Worm (Caenorhabditis elegans) whole organism, L1 larva: ENCODE measurements around the gene C23H3.2.

Source experiments
- C04F5.9 ChIP-seq: sonication (generic microtip); optimal IDR thresholded peaks from 2 replicates; lab custom pipeline; 2016; ENCODE audit warnings: missing genetic modification characterization, missing compliant biosample characterization
- F16B12.6 ChIP-seq: fragments of 150-350 bp; optimal IDR thresholded peaks from 2 replicates; lab custom pipeline; 2014; ENCODE audit warnings: missing biosample characterization, missing genetic modification characterization
- aha-1 ChIP-seq: fragments of 150-350 bp; optimal IDR thresholded peaks from 2 replicates; lab custom pipeline; 2014; ENCODE audit warnings: missing biosample characterization, missing genetic modification characterization
- aly-2 ChIP-seq: fragments of 150-350 bp; optimal IDR thresholded peaks from 2 replicates; lab custom pipeline; 2014; ENCODE audit warnings: missing biosample characterization, missing genetic modification characterization
- ceh-63 ChIP-seq: fragments of 200-800 bp; sonication (Bioruptor generic); optimal IDR thresholded peaks from 2 replicates; lab custom pipeline; 2018; ENCODE audit warnings: mild to moderate bottlenecking, missing genetic modification characterization, missing compliant biosample characterization
- ceh-8 ChIP-seq: fragments of 200-800 bp; sonication (Bioruptor generic); optimal IDR thresholded peaks from 2 replicates; lab custom pipeline; 2018; ENCODE audit warnings: mild to moderate bottlenecking, missing genetic modification characterization, moderate library complexity, missing compliant biosample characterization
- ceh-82 ChIP-seq, 3 experiments: fragments of 150-350 bp in 1 of 3; sonication (generic microtip) in 2 of 3; optimal IDR thresholded peaks; 2 replicates each; lab custom pipeline; 2014 to 2017; ENCODE audit warnings: missing biosample characterization in 3 of 3, missing genetic modification characterization in 3 of 3
- dpl-1 ChIP-seq, 3 experiments: fragments of 150-350 bp in 2 of 3; sonication (generic microtip) in 1 of 3; optimal IDR thresholded peaks; 2 replicates each; lab custom pipeline; 2014 to 2017; ENCODE audit warnings: missing biosample characterization in 3 of 3, missing genetic modification characterization in 3 of 3, missing genetic modification reagents in 3 of 3
- dsc-1 ChIP-seq: sonication (generic microtip); optimal IDR thresholded peaks from 2 replicates; lab custom pipeline; 2016; ENCODE audit warnings: mild to moderate bottlenecking, missing genetic modification characterization, missing compliant biosample characterization
- egl-27 ChIP-seq, 2 experiments: fragments of 150-350 bp in 1 of 2; sonication (generic microtip); optimal IDR thresholded peaks; 3 replicates each; lab custom pipeline; 2017 to 2018; ENCODE audit warnings: missing biosample characterization in 2 of 2, missing genetic modification characterization in 2 of 2, missing genetic modification reagents in 2 of 2
- elt-2 ChIP-seq: sonication (generic microtip); optimal IDR thresholded peaks from 2 replicates; lab custom pipeline; 2016; ENCODE audit warnings: missing genetic modification characterization, mild to moderate bottlenecking, inconsistent platforms, missing compliant biosample characterization, missing genetic modification reagents
- elt-3 ChIP-seq, 6 experiments: fragments of 150-350 bp in 1 of 6; sonication (generic microtip); optimal IDR thresholded peaks; 2 replicates each; lab custom pipeline; 2017 to 2018; ENCODE audit warnings: missing biosample characterization in 6 of 6, missing genetic modification characterization in 6 of 6, inconsistent platforms in 1 of 6
- fkh-4 ChIP-seq: sonication (generic microtip); optimal IDR thresholded peaks from 2 replicates; lab custom pipeline; 2016; ENCODE audit warnings: missing compliant biosample characterization, missing genetic modification characterization, borderline replicate concordance
- fos-1 ChIP-seq: fragments of 150-350 bp; optimal IDR thresholded peaks from 2 replicates; lab custom pipeline; 2014; ENCODE audit warnings: missing biosample characterization, missing genetic modification characterization
- hlh-4 ChIP-seq: sonication (generic microtip); optimal IDR thresholded peaks from 2 replicates; lab custom pipeline; 2016; ENCODE audit warnings: mild to moderate bottlenecking, missing genetic modification characterization, missing compliant biosample characterization
- irx-1 ChIP-seq: sonication (generic microtip); optimal IDR thresholded peaks from 2 replicates; lab custom pipeline; 2016; ENCODE audit warnings: missing genetic modification characterization, missing compliant biosample characterization
- isw-1 ChIP-seq: fragments of 200-800 bp; sonication (Bioruptor generic); IDR thresholded peaks from 2 replicates; pipeline ENCODE4 v1.3.6; 2022; ENCODE audit warnings: missing genetic modification characterization, missing compliant biosample characterization
- jun-1 ChIP-seq: fragments of 150-350 bp; optimal IDR thresholded peaks from 2 replicates; lab custom pipeline; 2014; ENCODE audit warnings: missing biosample characterization, missing genetic modification reagents, missing genetic modification characterization
- lin-15B ChIP-seq: fragments of 150-350 bp; sonication (generic microtip); optimal IDR thresholded peaks from 3 replicates; lab custom pipeline; 2014; ENCODE audit warnings: missing biosample characterization, missing genetic modification characterization
- lin-35 ChIP-seq, 2 experiments: fragments of 150-350 bp; optimal IDR thresholded peaks; 2 replicates each; lab custom pipeline; 2014; ENCODE audit warnings: missing biosample characterization in 2 of 2, missing genetic modification characterization in 2 of 2, missing genetic modification reagents in 2 of 2
- lsy-2 ChIP-seq, 2 experiments: fragments of 150-350 bp; optimal IDR thresholded peaks; 2 replicates each; lab custom pipeline; 2014; ENCODE audit warnings: missing biosample characterization in 2 of 2, missing genetic modification characterization in 2 of 2
- mdl-1 ChIP-seq, 2 experiments: fragments of 150-350 bp; optimal IDR thresholded peaks; 2 replicates each; lab custom pipeline; 2014 to 2017; ENCODE audit warnings: missing biosample characterization in 2 of 2, missing genetic modification characterization in 2 of 2, inconsistent platforms in 1 of 2
- mep-1 ChIP-seq: fragments of 150-350 bp; optimal IDR thresholded peaks from 2 replicates; lab custom pipeline; 2014; ENCODE audit warnings: missing biosample characterization, missing genetic modification characterization
- nhr-11 ChIP-seq: fragments of 150-350 bp; optimal IDR thresholded peaks from 2 replicates; lab custom pipeline; 2014; ENCODE audit warnings: missing biosample characterization, missing genetic modification characterization
- nhr-12 ChIP-seq: sonication (generic microtip); optimal IDR thresholded peaks from 2 replicates; lab custom pipeline; 2017; ENCODE audit warnings: missing biosample characterization, missing genetic modification characterization
- nhr-20 ChIP-seq: sonication (generic microtip); optimal IDR thresholded peaks from 2 replicates; lab custom pipeline; 2016; ENCODE audit warnings: mild to moderate bottlenecking, missing genetic modification characterization, missing compliant biosample characterization
- nhr-28 ChIP-seq: fragments of 150-350 bp; optimal IDR thresholded peaks from 2 replicates; lab custom pipeline; 2014; ENCODE audit warnings: missing biosample characterization, missing genetic modification characterization
- nhr-71 ChIP-seq: sonication (generic microtip); optimal IDR thresholded peaks from 2 replicates; lab custom pipeline; 2016; ENCODE audit warnings: mild to moderate bottlenecking, missing genetic modification characterization, moderate library complexity, missing compliant biosample characterization
- nhr-76 ChIP-seq: sonication (generic microtip); optimal IDR thresholded peaks from 2 replicates; lab custom pipeline; 2017; ENCODE audit warnings: missing biosample characterization, missing genetic modification characterization
- nhr-85 ChIP-seq: sonication (generic microtip); peaks from one replicate; lab custom pipeline; 2016; ENCODE audit warnings: missing genetic modification characterization, inconsistent platforms, missing compliant biosample characterization
- pag-3 ChIP-seq: sonication (generic microtip); optimal IDR thresholded peaks from 2 replicates; lab custom pipeline; 2017; ENCODE audit warnings: missing genetic modification characterization, mild to moderate bottlenecking, missing compliant biosample characterization, antibody characterized with exemption, borderline replicate concordance; ENCODE audit not compliant: insufficient read depth
- pqm-1 ChIP-seq: sonication (generic microtip); optimal IDR thresholded peaks from 3 replicates; lab custom pipeline; 2017; ENCODE audit warnings: missing biosample characterization, missing genetic modification characterization
- sptf-1 ChIP-seq: fragments of 150-350 bp; optimal IDR thresholded peaks from 2 replicates; lab custom pipeline; 2014; ENCODE audit warnings: missing biosample characterization, missing genetic modification characterization
- sup-37 ChIP-seq: fragments of 200-800 bp; sonication (Bioruptor generic); optimal IDR thresholded peaks from 2 replicates; lab custom pipeline; 2018; ENCODE audit warnings: mild to moderate bottlenecking, missing genetic modification characterization, missing compliant biosample characterization
- swsn-7 ChIP-seq: sonication (generic microtip); optimal IDR thresholded peaks from 2 replicates; lab custom pipeline; 2016; ENCODE audit warnings: missing genetic modification characterization, missing compliant biosample characterization
- tbx-2 ChIP-seq: sonication (generic microtip); optimal IDR thresholded peaks from 2 replicates; lab custom pipeline; 2016; ENCODE audit warnings: missing genetic modification characterization, missing compliant biosample characterization
- unc-130 ChIP-seq: fragments of 150-350 bp; optimal IDR thresholded peaks from 2 replicates; lab custom pipeline; 2017; ENCODE audit warnings: missing biosample characterization, missing genetic modification characterization, inconsistent platforms
- unc-86 ChIP-seq: sonication (generic microtip); optimal IDR thresholded peaks from 2 replicates; lab custom pipeline; 2016; ENCODE audit warnings: missing genetic modification characterization, missing compliant biosample characterization
- vab-15 ChIP-seq: sonication (generic microtip); optimal IDR thresholded peaks from 2 replicates; lab custom pipeline; 2017; ENCODE audit warnings: missing genotype, mild to moderate bottlenecking, missing genetic modification characterization, missing compliant biosample characterization
- xbp-1 ChIP-seq: sonication (generic microtip); optimal IDR thresholded peaks from 2 replicates; lab custom pipeline; 2016; ENCODE audit warnings: missing genetic modification characterization, missing compliant biosample characterization
- ztf-11 ChIP-seq, 2 experiments: sonication (generic microtip); optimal IDR thresholded peaks; 2 replicates each; lab custom pipeline; 2016 to 2017; ENCODE audit warnings: missing genetic modification characterization in 2 of 2, missing biosample characterization in 1 of 2, missing compliant biosample characterization in 1 of 2
- ztf-4 ChIP-seq: fragments of 150-350 bp; optimal IDR thresholded peaks from 2 replicates; lab custom pipeline; 2014; ENCODE audit warnings: missing biosample characterization, missing genetic modification characterization

Gene C23H3.2

DNA sequence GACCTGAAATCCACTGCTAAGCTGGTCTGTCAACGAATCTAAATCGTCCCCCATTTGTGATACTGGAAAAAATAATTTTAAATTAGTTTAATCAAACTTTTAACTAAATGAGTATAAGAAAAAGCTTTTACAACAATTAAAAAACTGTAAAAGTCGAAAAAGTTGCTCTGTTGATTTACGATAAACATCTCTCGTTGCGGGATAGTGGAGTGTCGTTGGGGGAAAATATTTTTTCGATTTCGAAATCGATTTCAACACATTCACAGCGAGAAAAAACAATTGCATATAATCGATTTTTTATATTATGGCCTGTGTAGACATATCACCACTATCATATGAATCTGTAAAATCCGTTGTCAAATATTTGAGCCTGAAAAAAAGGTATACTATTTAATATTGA, 29.6 kb upstream of the C23H3.2 start, which contains the start of the genes F23F1.5 and fbxc-54 (continued):
- TF ChIP-seq irx-1 (tag; lab: Kevin White, UChicago): no peak

DNA sequence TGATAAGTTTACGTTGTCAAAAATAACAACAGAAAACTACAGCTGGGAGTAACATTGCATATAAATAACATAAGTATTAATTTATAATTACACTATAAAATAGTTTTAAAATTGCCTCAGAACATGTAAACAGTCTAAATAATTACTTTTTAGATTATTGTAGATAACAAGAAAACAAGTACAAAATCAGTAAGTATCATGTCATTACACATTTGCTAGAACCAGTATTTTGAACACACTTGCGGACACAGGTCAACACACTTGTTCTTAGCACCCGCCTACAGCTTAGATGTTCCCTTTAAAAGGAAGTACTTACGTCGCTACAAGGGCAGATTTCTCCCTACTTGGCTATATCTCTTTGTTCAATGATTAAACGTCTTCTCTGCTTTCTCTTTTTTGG, 27.2 kb upstream of the C23H3.2 start, which contains the start of gene F23F1.2:
F23F1.2 (plus strand) TSS at position 301 of the 400 bp plus-strand sequence.
- TF ChIP-seq tbx-2 (tag; lab: Kevin White, UChicago): no peak
- no peak for TF ChIP-seq elt-3 (tag; optimal IDR thresholded peaks at IDR 0.05; lab: Kevin White, UChicago)
- no peak for TF ChIP-seq sup-37
- TF ChIP-seq dsc-1: no peak
- no peak for TF ChIP-seq elt-2 (tag; lab: Kevin White, UChicago)
- no peak for TF ChIP-seq C04F5.9 (tag; lab: Kevin White, UChicago)
- TF ChIP-seq nhr-20 (tag; lab: Kevin White, UChicago): no peak
- TF ChIP-seq jun-1 (tag; lab: Kevin White, UChicago): no peak
- no peak for TF ChIP-seq lin-15B
- TF ChIP-seq ceh-63 (GFP tag; lab: Kevin White, UChicago): no peak
- no peak for TF ChIP-seq pqm-1
- no peak for TF ChIP-seq hlh-4 (tag; lab: Kevin White, UChicago)
- TF ChIP-seq nhr-12: no peak
- TF ChIP-seq vab-15 (tag; lab: Kevin White, UChicago): no peak

DNA sequence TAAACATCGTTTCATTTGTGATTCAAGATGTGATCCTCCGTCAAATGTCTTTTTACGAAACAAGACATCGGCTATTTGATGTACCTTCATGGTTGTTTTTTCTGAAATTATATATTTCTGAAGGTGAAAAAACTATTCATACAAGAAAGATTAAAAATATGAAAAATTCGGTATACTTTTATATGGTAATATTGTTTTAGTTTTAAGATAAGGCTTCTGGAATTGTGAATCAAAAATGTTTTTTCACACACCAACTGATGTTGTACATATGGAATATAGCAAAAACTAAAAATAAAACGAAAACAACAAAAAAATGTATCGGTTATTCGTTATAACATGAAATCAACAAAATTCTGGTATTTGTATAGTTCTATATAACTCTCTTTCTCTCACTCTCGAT, 23.9 kb upstream of the C23H3.2 start, which contains the start of gene F23F1.6:
F23F1.6 (minus strand) TSS at position 101 of the 400 bp plus-strand sequence.
- no peak for TF ChIP-seq nhr-76 (tag; lab: Kevin White, UChicago)
- no peak for TF ChIP-seq ceh-8
- no peak for TF ChIP-seq nhr-11
- TF ChIP-seq ceh-82 (tag; optimal IDR thresholded peaks at IDR 0.05; lab: Kevin White, UChicago): no peak
- TF ChIP-seq nhr-71 (tag; lab: Kevin White, UChicago): no peak
- no peak for TF ChIP-seq isw-1 (GFP tag; lab: Robert Waterston, UW)
- no peak for TF ChIP-seq sptf-1 (tag; lab: Kevin White, UChicago)
- no peak for TF ChIP-seq lin-35 (GFP tag; optimal IDR thresholded peaks at IDR 0.05; lab: Kevin White, UChicago)
- TF ChIP-seq dpl-1 (GFP tag; optimal IDR thresholded peaks at IDR 0.05; lab: Kevin White, UChicago): no peak
- TF ChIP-seq swsn-7 (tag; lab: Kevin White, UChicago): no peak
- no peak for TF ChIP-seq unc-86 (tag; lab: Kevin White, UChicago)
- TF ChIP-seq fkh-4: no peak
- TF ChIP-seq irx-1 (tag; lab: Kevin White, UChicago): no peak
- TF ChIP-seq, all 84 proteins: peak for 0

DNA sequence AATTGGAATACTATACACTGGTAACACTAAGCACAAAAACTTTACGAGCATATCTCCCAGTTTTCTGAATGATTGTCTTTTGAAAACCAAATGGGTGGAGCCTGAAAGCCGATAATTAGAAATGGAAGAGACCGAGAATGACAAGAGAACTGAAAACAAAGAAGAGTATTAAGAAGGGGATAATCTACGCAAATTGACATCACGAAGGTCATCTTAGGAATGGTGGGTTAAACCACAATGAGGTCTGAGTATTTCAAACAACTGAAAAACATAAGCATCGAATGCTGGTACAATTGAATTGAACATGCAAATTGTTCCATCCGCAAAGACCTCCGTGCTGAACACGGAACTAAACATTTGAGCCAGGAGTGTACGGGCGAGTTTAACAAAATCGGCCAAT, 21.7 kb upstream of the C23H3.2 start, which contains the start of gene spp-24:
spp-24 (minus strand) TSS at position 101 of the 400 bp plus-strand sequence.
- TF ChIP-seq nhr-85 (tag; lab: Kevin White, UChicago) (peak; percentile 61), egl-27 (tag; optimal IDR thresholded peaks at IDR 0.05; lab: Kevin White, UChicago) (no peak), nhr-11 (no peak)
- TF ChIP-seq, all 84 proteins: peak for 1

DNA sequence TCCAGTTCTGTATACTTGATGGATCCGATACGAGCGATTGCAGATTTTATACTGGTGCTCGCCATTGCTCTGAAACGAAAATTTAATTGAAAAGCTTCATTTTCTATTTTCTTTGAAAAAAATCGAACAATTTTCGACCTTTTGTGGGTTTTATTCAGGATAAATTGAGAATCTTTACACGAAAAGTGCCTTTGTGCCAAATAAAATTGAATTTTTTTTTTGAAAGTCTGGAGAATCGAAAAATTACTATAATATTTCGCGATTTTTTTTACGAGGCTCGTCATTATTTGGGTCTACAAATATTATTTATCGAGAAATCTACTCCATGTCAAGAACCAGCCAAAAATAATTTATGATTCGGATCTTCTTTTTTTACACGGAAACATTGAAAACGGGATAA, 19.2 kb upstream of the C23H3.2 start, which contains the start of gene F23F1.10:
F23F1.10 (minus strand) TSS at position 69 of the 400 bp plus-strand sequence.
- TF ChIP-seq ceh-82 (tag; optimal IDR thresholded peaks at IDR 0.05; lab: Kevin White, UChicago) (no peak), aly-2 (tag; lab: Kevin White, UChicago) (peak; percentile 48), mdl-1 (tag; optimal IDR thresholded peaks at IDR 0.05; lab: Kevin White, UChicago) (no peak), elt-2 (tag; lab: Kevin White, UChicago) (no peak)
- TF ChIP-seq, all 84 proteins: peak for 1

DNA sequence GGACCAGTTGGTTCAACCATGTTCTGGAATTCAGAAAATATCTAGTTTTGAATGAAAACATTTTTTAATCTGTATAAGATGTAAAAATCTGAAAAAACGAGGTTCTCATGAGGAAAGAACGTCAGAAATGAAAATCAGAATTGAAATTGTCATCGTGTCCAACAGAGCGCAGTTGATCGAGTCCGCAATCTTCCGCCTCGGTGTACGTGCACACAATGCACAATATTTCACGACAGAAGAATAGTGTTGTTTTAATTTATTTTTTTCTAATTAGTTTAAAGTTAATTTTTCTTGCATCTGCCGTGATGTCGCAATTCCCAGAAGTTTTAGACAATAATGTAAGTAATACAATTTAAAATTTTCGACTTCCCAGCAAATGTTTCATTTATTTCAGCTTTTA, 17.5 kb upstream of the C23H3.2 start, which contains the start of gene nfyc-1:
nfyc-1 (plus strand) TSS at position 268 of the 400 bp plus-strand sequence.
- TF ChIP-seq C04F5.9 (tag; lab: Kevin White, UChicago) (peak; percentile 21), sup-37 (no peak), aha-1 (tag; lab: Kevin White, UChicago) (no peak), ztf-11 (tag; optimal IDR thresholded peaks at IDR 0.05; lab: Kevin White, UChicago) (peak in 1 of 2 experiments; percentile 1), swsn-7 (tag; lab: Kevin White, UChicago) (peak; percentile 64), nhr-28 (no peak), lsy-2 (tag; optimal IDR thresholded peaks at IDR 0.05; lab: Kevin White, UChicago) (peak; percentile 75 to 88), mdl-1 (tag; optimal IDR thresholded peaks at IDR 0.05; lab: Kevin White, UChicago) (peak in 1 of 2 experiments; percentile 73), unc-86 (tag; lab: Kevin White, UChicago) (peak; percentile 50), nhr-71 (tag; lab: Kevin White, UChicago) (peak; percentile 78), lin-15B (peak; percentile 84), dsc-1 (peak; percentile 17), mep-1 (tag; lab: Kevin White, UChicago) (peak; percentile 92), ztf-4 (tag; lab: Kevin White, UChicago) (peak; percentile 25), pag-3 (tag; lab: Kevin White, UChicago) (no peak), unc-130 (tag; lab: Kevin White, UChicago) (peak; percentile 89), fos-1 (peak; percentile 25), F16B12.6 (peak; percentile 95), xbp-1 (tag; lab: Kevin White, UChicago) (peak; percentile 64)
